Worm (Caenorhabditis elegans): ENCODE measurements around the gene F40G12.7.

Gene F40G12.7

DNA sequence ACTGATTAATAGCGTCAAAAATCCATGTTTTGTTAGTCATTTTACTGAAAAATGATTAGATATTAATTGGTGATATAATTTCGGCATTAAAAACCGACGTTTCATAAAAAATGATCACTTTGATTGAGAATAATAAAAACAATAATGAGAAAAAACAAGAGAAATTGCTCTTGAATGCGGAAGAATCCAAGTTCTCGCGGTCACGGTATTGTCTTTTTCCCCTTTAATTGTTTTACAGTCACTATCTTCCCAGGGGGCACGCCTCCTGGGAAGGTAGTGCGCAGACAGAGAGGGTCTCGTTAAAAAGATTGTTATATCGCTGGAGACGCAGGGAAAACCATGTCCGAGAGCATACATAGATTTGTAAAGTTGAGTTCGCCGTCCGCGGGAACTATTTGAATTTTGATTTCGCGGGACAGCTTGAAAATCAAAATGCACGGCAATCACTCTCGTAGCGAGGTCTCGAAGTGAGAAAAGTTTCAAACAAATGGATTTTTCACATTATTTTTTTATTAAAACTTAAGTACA is 19.4 kb downstream of the F40G12.7 start, which contains the start of gene F14D7.2:
F14D7.2 (minus strand) TSS at position 51 of the 528 bp plus-strand sequence.
- no peak for TF ChIP-seq mab-9 (GFP tag; IDR thresholded peaks at IDR 0.05)
- TF ChIP-seq hpl-2 (GFP tag; optimal IDR thresholded peaks at IDR 0.05), result no peak
- no peak for TF ChIP-seq tlp-1 (tag; optimal IDR thresholded peaks at IDR 0.05)
- TF ChIP-seq ets-5 (GFP tag; IDR thresholded peaks at IDR 0.05), result no peak

DNA sequence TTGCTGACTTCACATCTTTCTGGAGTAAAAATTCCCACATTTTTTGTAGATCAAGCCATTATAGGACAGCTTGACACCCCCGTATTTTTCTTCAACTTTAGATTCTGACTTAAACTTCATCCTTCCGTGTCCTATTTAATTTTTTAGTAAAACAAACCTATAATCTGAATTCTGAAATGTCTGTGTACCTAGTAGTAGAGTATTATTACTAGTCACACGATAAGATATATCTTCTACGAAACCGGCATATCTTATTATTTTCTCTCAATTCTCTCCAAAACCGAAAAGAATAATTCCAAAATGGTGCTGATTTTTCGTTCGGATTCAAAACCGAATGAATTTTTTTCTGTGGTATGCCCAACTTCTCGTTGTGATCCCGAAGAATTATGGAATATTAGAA is 20.0 kb downstream of the F40G12.7 start, which contains the start of gene F14D7.9:
F14D7.9 (plus strand) TSS at position 301 of the 400 bp plus-strand sequence.
- no peak for TF ChIP-seq pax-3 (tag; optimal IDR thresholded peaks at IDR 0.05)
- TF ChIP-seq lin-39 (tag; optimal IDR thresholded peaks at IDR 0.05), result no peak
- no peak for TF ChIP-seq nhr-11 (tag; optimal IDR thresholded peaks at IDR 0.05)
- no peak for TF ChIP-seq elt-3 (tag; optimal IDR thresholded peaks at IDR 0.05)
- no peak for TF ChIP-seq grh-1 (GFP tag; IDR thresholded peaks at IDR 0.05)
- TF ChIP-seq lin-15B (tag; optimal IDR thresholded peaks at IDR 0.05), result no peak
- no peak for TF ChIP-seq mab-9 (GFP tag; IDR thresholded peaks at IDR 0.05)
- TF ChIP-seq nhr-20 (tag; optimal IDR thresholded peaks at IDR 0.05), result no peak
- TF ChIP-seq nhr-84 (tag; optimal IDR thresholded peaks at IDR 0.05), result no peak
- TF ChIP-seq C16A3.4 (tag; optimal IDR thresholded peaks at IDR 0.05), result no peak
- no peak for TF ChIP-seq elt-2 (tag; optimal IDR thresholded peaks at IDR 0.05)
- no peak for TF ChIP-seq sup-37 (GFP tag; optimal IDR thresholded peaks at IDR 0.05)
- no peak for TF ChIP-seq lsy-2 (tag; optimal IDR thresholded peaks at IDR 0.05)
- TF ChIP-seq aly-2 (tag; optimal IDR thresholded peaks at IDR 0.05), result no peak
- no peak for TF ChIP-seq aha-1 (tag; optimal IDR thresholded peaks at IDR 0.05)

DNA sequence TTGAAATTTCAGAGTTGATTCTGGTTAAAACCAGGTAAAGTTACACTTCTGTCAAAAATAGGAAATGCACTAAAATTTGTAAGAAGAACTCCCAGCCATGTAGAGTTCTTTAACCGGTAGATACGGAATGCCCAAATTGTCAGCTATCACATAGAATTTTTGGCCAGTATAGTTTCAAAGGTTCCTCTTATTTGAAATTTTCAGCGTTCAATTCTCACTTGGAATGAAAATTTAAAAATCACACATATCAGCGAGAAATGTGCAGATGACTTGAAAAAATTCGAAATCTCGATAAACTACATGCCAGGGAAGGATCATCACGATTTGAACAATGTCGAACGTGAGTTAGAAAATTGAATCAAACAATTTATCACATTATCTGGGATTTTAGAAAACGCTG is 22.1 kb downstream of the F40G12.7 start, which contains the start of gene F14D7.3:
F14D7.3 (plus strand) TSS at position 301 of the 400 bp plus-strand sequence.
- TF ChIP-seq C04F5.9 (tag; optimal IDR thresholded peaks at IDR 0.05) (no peak), grh-1 (GFP tag; IDR thresholded peaks at IDR 0.05) (no peak), pax-3 (tag; optimal IDR thresholded peaks at IDR 0.05) (no peak), sup-37 (GFP tag; optimal IDR thresholded peaks at IDR 0.05) (no peak), elt-2 (tag; optimal IDR thresholded peaks at IDR 0.05) (no peak), swsn-7 (tag; optimal IDR thresholded peaks at IDR 0.05) (no peak), isw-1 (GFP tag; IDR thresholded peaks at IDR 0.05) (no peak), nhr-76 (tag; optimal IDR thresholded peaks at IDR 0.05) (no peak), blmp-1 (tag; optimal IDR thresholded peaks at IDR 0.05) (no peak), ets-5 (GFP tag; IDR thresholded peaks at IDR 0.05) (no peak), fkh-4 (tag; optimal IDR thresholded peaks at IDR 0.05; ENCODE audit: borderline replicate concordance) (no peak), sptf-1 (tag; optimal IDR thresholded peaks at IDR 0.05) (no peak), hlh-17 (GFP tag; optimal IDR thresholded peaks at IDR 0.05; ENCODE audit: borderline replicate concordance) (no peak), fos-1 (tag; optimal IDR thresholded peaks at IDR 0.05) (no peak)

DNA sequence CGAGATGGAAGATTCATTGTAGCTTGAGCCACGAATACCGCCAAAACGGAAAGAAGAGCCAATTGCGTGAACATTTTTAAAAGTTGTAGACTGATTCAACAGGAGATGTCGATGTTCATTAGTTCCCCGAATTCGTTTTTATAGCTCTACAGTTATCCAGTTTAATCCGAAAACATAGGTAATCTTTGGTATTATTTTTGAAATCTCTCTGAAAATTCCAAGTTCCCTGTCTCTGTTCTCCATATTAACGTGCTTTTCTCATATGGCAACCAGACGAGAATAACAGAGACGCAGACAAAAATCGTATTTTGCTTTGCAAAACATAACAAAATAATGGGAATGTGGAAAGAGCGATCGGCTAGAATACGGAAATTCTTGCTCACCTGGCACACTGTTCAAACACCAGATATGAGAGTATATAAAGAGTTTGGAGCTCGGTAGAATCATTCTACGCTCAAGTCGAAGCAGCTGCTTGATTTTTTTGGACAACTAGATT is 25.2 kb downstream of the F40G12.7 start, which contains the start of the genes spig-3 and F14D7.12:
spig-3 (minus strand) TSS at position 101 of the 496 bp plus-strand sequence.
F14D7.12 (plus strand) TSS at position 446 of the 496 bp plus-strand sequence.
- no peak for TF ChIP-seq efl-1 (optimal IDR thresholded peaks at IDR 0.05)
- TF ChIP-seq efl-1 (GFP tag; optimal IDR thresholded peaks at IDR 0.05 in 1 of 2), result peak in 1 of 2 experiments; percentile 49
- no peak for TF ChIP-seq ceh-63 (GFP tag; optimal IDR thresholded peaks at IDR 0.05)
- no peak for TF ChIP-seq nhr-19 (GFP tag; conservative IDR thresholded peaks at IDR 0.05)
- no peak for TF ChIP-seq lin-35 (GFP tag; optimal IDR thresholded peaks at IDR 0.05)

DNA sequence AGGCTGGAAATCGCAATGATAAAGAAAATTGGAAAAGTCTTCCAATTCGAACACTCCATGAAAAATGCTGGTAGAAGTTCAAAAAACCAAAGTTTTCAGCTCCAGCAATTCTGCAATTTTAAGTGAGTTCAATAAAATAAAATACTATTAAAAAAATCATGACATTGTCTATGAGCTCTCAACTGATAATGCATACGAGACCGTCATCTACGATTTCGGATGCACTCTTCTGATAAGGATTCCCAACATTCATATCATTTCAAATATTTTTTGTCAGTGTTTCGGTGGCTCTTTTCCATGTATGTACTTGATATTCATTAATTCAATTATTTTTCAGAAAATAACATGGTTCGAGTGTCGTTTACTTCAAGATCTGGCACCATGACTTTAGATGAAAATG is 26.7 kb downstream of the F40G12.7 start, which contains the start of gene F14D7.6:
F14D7.6 (plus strand) TSS at position 338 of the 400 bp plus-strand sequence.
- TF ChIP-seq unc-98 (GFP tag; IDR thresholded peaks at IDR 0.05) (no peak), elt-2 (tag; optimal IDR thresholded peaks at IDR 0.05) (peak; percentile 4)

Data from whole organism, L1 larva.